Fruit fly (Drosophila melanogaster) whole organism, adult: ENCODE results near the gene Sdhaf3.

Experiments used
- CG11617 ChIP-seq: fragments of 200-800 bp; sonication (Bioruptor generic); optimal IDR thresholded peaks from 2 replicates; lab custom pipeline; 2017; ENCODE audit warnings: mild to moderate bottlenecking, missing biosample characterization, missing genetic modification reagents, missing genetic modification characterization
- CG12768 ChIP-seq: fragments of 200-800 bp; sonication (Bioruptor generic); optimal IDR thresholded peaks from 2 replicates; lab custom pipeline; 2017; ENCODE audit warnings: missing biosample characterization, missing genetic modification characterization, mild to moderate bottlenecking, moderate library complexity, missing genetic modification reagents
- CG14711 ChIP-seq: fragments of 200-800 bp; sonication (Bioruptor generic); optimal IDR thresholded peaks from 2 replicates; lab custom pipeline; 2018; ENCODE audit warnings: missing biosample characterization, mild to moderate bottlenecking, missing genetic modification characterization, moderate library complexity
- CG1620 ChIP-seq: fragments of 200-800 bp; sonication (Bioruptor generic); optimal IDR thresholded peaks from 2 replicates; lab custom pipeline; 2016; ENCODE audit warnings: missing biosample characterization, missing genetic modification characterization
- CG33017 ChIP-seq: fragments of 200-800 bp; sonication (Bioruptor generic); optimal IDR thresholded peaks from 2 replicates; lab custom pipeline; 2018; ENCODE audit warnings: missing biosample characterization, mild to moderate bottlenecking, missing genetic modification characterization, moderate library complexity
- CG5204 ChIP-seq: fragments of 200-800 bp; sonication (Bioruptor generic); optimal IDR thresholded peaks from 2 replicates; lab custom pipeline; 2016; ENCODE audit warnings: missing biosample characterization, missing genetic modification characterization
- CG7045 ChIP-seq: fragments of 200-800 bp; sonication (Bioruptor generic); optimal IDR thresholded peaks from 2 replicates; lab custom pipeline; 2017; ENCODE audit warnings: missing biosample characterization, mild to moderate bottlenecking, missing genetic modification characterization
- CG7101 ChIP-seq: fragments of 200-800 bp; sonication (Bioruptor generic); optimal IDR thresholded peaks from 2 replicates; lab custom pipeline; 2018; ENCODE audit warnings: missing biosample characterization, mild to moderate bottlenecking, missing genetic modification characterization, moderate library complexity
- Clk ChIP-seq: fragments of 200-800 bp; sonication (Bioruptor generic); optimal IDR thresholded peaks from 2 replicates; lab custom pipeline; 2017; ENCODE audit warnings: missing biosample characterization, missing genetic modification characterization
- Crg-1 ChIP-seq: fragments of 200-800 bp; sonication (Bioruptor generic); optimal IDR thresholded peaks from 2 replicates; lab custom pipeline; 2016; ENCODE audit warnings: missing biosample characterization, missing genetic modification characterization
- Hr96 ChIP-seq: fragments of 200-800 bp; sonication (Bioruptor generic); optimal IDR thresholded peaks from 2 replicates; lab custom pipeline; 2016; ENCODE audit warnings: missing biosample characterization, missing genetic modification characterization
- Mnt ChIP-seq: fragments of 200-800 bp; sonication (Bioruptor generic); optimal IDR thresholded peaks from 2 replicates; lab custom pipeline; 2016; ENCODE audit warnings: missing biosample characterization, mild to moderate bottlenecking, missing genetic modification characterization
- bab1 ChIP-seq: fragments of 200-800 bp; sonication (Bioruptor generic); optimal IDR thresholded peaks from 3 replicates; lab custom pipeline; 2019; ENCODE audit warnings: missing biosample characterization, mild to moderate bottlenecking, missing genetic modification characterization, moderate library complexity
- cic ChIP-seq: fragments of 200-800 bp; sonication (Bioruptor generic); optimal IDR thresholded peaks from 2 replicates; lab custom pipeline; 2017; ENCODE audit warnings: missing biosample characterization, mild to moderate bottlenecking, missing genetic modification characterization, moderate library complexity
- cnc ChIP-seq, 2 experiments: fragments of >200 bp; optimal IDR thresholded peaks; 2 replicates each; lab custom pipeline; 2017
- kay ChIP-seq: fragments of 200-800 bp; sonication (Bioruptor generic); peaks from one replicate; lab custom pipeline; 2016; ENCODE audit warnings: missing biosample characterization, missing genetic modification characterization, borderline replicate concordance
- ovo ChIP-seq: fragments of 200-800 bp; sonication (Bioruptor generic); optimal IDR thresholded peaks from 2 replicates; lab custom pipeline; 2016; ENCODE audit warnings: missing biosample characterization, missing genetic modification characterization
- pad ChIP-seq: fragments of 200-800 bp; sonication (Bioruptor generic); optimal IDR thresholded peaks from 3 replicates; lab custom pipeline; 2017; ENCODE audit warnings: missing biosample characterization, missing genetic modification characterization, mild to moderate bottlenecking, moderate library complexity, missing genetic modification reagents
- tj ChIP-seq: fragments of 200-800 bp; sonication (Bioruptor generic); optimal IDR thresholded peaks from 3 replicates; lab custom pipeline; 2017; ENCODE audit warnings: missing biosample characterization, mild to moderate bottlenecking, missing genetic modification characterization, moderate library complexity
- toe ChIP-seq: fragments of 200-800 bp; sonication (Bioruptor generic); optimal IDR thresholded peaks from 2 replicates; lab custom pipeline; 2016; ENCODE audit warnings: missing biosample characterization, missing genetic modification characterization

Gene Sdhaf3

DNA sequence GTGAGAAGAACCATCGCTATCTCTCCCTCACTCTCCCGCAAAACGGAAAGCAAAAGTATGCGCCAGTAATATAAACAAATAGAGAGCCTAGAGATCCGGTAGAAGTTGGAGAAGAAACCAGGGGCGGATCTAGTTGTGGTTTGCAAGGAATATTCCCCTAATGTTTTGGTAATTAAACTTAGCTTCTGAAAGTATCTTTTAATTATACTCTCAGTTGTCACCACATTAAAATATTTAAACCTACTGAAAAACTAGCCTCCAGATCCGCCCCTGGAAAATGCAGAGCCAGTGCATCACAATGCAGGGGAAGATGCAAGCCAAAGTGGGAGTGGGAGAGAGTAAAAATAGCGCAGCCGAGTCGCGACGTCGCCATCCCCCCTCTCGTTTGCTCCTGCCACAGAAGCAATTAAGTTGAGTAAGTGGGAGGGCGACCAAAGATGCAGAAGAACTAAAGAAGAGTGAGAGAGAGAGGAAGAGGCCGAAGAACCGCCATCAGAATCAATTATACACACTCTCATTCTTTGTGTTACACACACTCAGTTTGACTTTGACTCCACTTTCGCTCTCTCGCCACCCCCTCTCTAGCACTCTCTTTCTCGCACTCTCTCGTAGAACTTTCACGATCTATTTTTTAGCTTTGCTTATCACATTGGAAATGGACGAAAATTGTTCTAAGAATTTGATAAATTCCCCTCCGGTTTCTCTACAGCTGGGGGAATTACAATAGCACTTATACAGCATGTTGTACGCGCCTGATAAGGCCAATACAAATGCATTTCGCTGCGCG, 32.9 kb downstream of the Sdhaf3 start:
- TF ChIP-seq kay (GFP tag; lab: Kevin White, UChicago): peak; percentile 95
- peak; percentile 74 for TF ChIP-seq Mnt (GFP tag; lab: Kevin White, UChicago)
- peak; percentile 91 for TF ChIP-seq Clk (GFP tag; lab: Kevin White, UChicago)
- peak; percentile 92 for TF ChIP-seq CG5204 (GFP tag; lab: Kevin White, UChicago)
- TF ChIP-seq Hr96 (GFP tag; lab: Kevin White, UChicago): peak; percentile 88
- TF ChIP-seq bab1 (GFP tag; lab: Kevin White, UChicago): peak; percentile 94
- TF ChIP-seq pad (GFP tag; lab: Kevin White, UChicago): peak; percentile 98
- TF ChIP-seq CG33017: peak; percentile 96
- TF ChIP-seq cic: peak; percentile 66
- TF ChIP-seq cnc (optimal IDR thresholded peaks at IDR 0.05; lab: Kevin White, UChicago): no peak
- TF ChIP-seq tj (GFP tag; lab: Kevin White, UChicago): no peak
- TF ChIP-seq CG11617 (GFP tag; lab: Kevin White, UChicago): peak; percentile 83
- peak; percentile 92 for TF ChIP-seq CG1620 (GFP tag; lab: Kevin White, UChicago)
- peak; percentile 86 for TF ChIP-seq Crg-1
- TF ChIP-seq CG7045: peak; percentile 92
- peak; percentile 93 for TF ChIP-seq CG14711 (tag; lab: Kevin White, UChicago)
- peak; percentile 97 for TF ChIP-seq CG7101 (tag; lab: Kevin White, UChicago)
- peak; percentile 90 for TF ChIP-seq toe (GFP tag; lab: Kevin White, UChicago)
- TF ChIP-seq CG12768: peak; percentile 90
- TF ChIP-seq ovo (GFP tag; lab: Kevin White, UChicago): peak; percentile 41

DNA sequence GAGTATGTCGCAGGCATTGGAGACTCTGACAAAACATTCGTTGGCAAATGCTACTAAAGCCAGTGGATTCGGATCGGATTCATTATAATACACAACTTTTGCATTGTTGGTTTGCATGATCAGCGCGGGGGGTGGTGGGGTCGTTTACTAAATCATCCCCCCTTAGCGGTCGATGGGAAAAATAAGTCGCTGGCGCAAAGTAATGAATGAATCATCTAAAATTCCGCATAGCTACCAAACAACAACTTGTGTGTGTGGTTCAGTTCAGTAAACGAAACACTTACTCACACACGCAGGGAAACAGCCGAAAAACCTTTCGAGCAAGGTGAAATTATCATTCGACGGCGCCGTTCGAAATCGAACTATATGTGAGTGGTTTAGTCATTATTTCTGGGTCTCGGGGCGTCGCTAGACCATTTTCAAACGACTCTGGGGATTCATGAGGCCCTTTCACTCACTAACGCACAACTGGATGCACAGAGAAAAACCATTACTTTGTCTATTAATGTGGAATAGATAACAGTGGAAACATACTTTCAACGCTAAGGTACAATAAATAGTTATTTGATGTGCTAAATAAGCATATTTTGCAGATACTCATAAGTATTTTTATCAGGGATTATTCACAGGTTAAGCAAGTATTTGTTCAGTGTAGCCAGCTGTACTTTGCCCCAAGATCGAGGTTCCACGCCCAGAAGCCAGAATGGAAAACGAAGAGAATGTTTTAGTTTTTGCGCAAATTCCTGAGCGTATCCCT, 33.7 kb downstream of the Sdhaf3 start:
- TF ChIP-seq CG5204 (GFP tag; lab: Kevin White, UChicago) (peak; percentile 31), Mnt (GFP tag; lab: Kevin White, UChicago) (no peak), CG11617 (GFP tag; lab: Kevin White, UChicago) (peak; percentile 73), CG12768 (peak; percentile 74), CG14711 (tag; lab: Kevin White, UChicago) (no peak), tj (GFP tag; lab: Kevin White, UChicago) (peak; percentile 41), CG7101 (tag; lab: Kevin White, UChicago) (no peak), CG1620 (GFP tag; lab: Kevin White, UChicago) (no peak), toe (GFP tag; lab: Kevin White, UChicago) (peak; percentile 33), Hr96 (GFP tag; lab: Kevin White, UChicago) (no peak), cic (no peak), bab1 (GFP tag; lab: Kevin White, UChicago) (no peak), CG7045 (no peak), ovo (GFP tag; lab: Kevin White, UChicago) (no peak), CG33017 (peak; percentile 68), Clk (GFP tag; lab: Kevin White, UChicago) (no peak), pad (GFP tag; lab: Kevin White, UChicago) (no peak), cnc (optimal IDR thresholded peaks at IDR 0.05; lab: Kevin White, UChicago) (no peak), Crg-1 (no peak), kay (GFP tag; lab: Kevin White, UChicago) (peak; percentile 94)

DNA sequence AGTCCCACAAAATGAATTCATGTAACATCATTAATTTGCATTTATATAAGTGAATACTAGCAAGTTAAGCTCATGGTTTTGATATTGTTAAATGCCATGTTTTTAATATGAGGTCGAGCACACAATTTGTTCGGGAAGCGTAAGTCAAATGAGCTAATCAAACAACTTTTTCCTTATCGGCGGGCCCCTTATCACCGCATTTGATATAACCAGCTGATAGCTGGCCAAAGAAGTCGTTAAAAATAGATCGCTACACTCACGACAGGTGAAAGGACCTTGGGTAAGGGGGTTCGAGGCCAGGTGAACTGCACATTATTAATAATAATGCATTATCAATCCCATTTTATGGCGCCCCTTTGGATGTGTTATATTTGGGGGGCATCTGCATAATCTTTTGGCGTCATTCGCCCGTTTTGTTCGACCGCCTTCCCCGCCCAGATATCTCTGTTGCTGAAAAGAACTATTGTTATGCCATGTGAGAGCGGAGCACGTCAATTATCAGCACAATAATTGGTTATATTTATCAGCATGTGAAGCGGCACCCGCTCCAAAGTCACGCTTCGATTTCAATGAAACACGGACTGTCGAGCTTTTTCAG, 34.7 kb downstream of the Sdhaf3 start:
- TF ChIP-seq CG1620 (GFP tag; lab: Kevin White, UChicago) (no peak), CG11617 (GFP tag; lab: Kevin White, UChicago) (no peak), Clk (GFP tag; lab: Kevin White, UChicago) (no peak), CG5204 (GFP tag; lab: Kevin White, UChicago) (no peak), cic (peak; percentile 7), CG7045 (no peak), pad (GFP tag; lab: Kevin White, UChicago) (no peak), CG14711 (tag; lab: Kevin White, UChicago) (no peak), toe (GFP tag; lab: Kevin White, UChicago) (no peak), Hr96 (GFP tag; lab: Kevin White, UChicago) (no peak), kay (GFP tag; lab: Kevin White, UChicago) (peak; percentile 69), bab1 (GFP tag; lab: Kevin White, UChicago) (no peak), CG7101 (tag; lab: Kevin White, UChicago) (no peak), CG33017 (no peak), cnc (optimal IDR thresholded peaks at IDR 0.05; lab: Kevin White, UChicago) (no peak), ovo (GFP tag; lab: Kevin White, UChicago) (no peak)

DNA sequence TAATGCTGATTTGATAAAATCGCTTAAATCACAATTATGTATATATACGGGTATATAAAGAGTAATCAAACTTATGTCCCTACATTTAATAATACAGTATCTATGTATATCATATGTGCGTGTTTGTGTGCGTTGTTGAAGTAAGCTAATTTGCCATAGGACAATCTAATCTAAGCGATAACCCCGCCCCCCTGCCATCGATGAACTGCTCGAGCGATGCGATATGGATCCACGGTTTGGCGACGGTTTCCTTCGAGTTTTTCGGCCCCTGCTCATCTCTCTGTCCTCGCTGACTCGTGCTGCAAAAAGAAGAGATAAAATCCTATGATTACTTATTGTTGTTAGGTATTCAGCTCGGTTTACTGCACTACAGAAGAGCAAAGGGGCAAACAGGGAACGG, 35.4 kb downstream of the Sdhaf3 start:
- no peak for TF ChIP-seq cnc (optimal IDR thresholded peaks at IDR 0.05; lab: Kevin White, UChicago)
- TF ChIP-seq CG5204 (GFP tag; lab: Kevin White, UChicago): no peak
- TF ChIP-seq pad (GFP tag; lab: Kevin White, UChicago): no peak
- TF ChIP-seq Hr96 (GFP tag; lab: Kevin White, UChicago): no peak
- no peak for TF ChIP-seq CG7045

DNA sequence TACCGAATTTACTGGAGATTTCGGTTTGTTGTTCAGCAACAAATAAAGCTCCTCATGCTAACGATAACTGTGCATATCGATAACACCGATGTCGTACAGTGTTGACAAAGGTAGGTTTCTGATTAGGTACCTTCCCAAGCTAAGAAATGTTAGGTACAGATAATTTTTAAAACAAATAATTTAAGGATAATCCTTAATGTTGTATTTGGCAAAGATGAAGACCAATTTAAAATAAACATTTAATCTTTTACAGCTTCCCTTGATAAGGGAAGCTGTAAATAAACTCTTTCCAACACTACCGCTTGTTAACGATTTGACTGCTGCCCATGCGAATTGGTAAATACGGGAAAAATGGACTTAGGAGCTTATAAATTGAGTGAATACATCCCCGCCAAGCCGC, 39.3 kb downstream of the Sdhaf3 start, which contains the start of the genes Ttc1 and CG14882:
Ttc1 (minus strand) TSS at position 71 of the 400 bp plus-strand sequence.
CG14882 (plus strand) TSS at position 271 of the 400 bp plus-strand sequence.
- TF ChIP-seq CG33017 (peak; percentile 89), Mnt (GFP tag; lab: Kevin White, UChicago) (peak; percentile 88), pad (GFP tag; lab: Kevin White, UChicago) (peak; percentile 73), kay (GFP tag; lab: Kevin White, UChicago) (no peak), cic (peak; percentile 39), Clk (GFP tag; lab: Kevin White, UChicago) (peak; percentile 66), CG14711 (tag; lab: Kevin White, UChicago) (peak; percentile 79), Crg-1 (peak; percentile 89), bab1 (GFP tag; lab: Kevin White, UChicago) (peak; percentile 88), cnc (optimal IDR thresholded peaks at IDR 0.05; lab: Kevin White, UChicago) (no peak), CG7045 (peak; percentile 82), CG5204 (GFP tag; lab: Kevin White, UChicago) (no peak), CG7101 (tag; lab: Kevin White, UChicago) (peak; percentile 91), tj (GFP tag; lab: Kevin White, UChicago) (peak; percentile 45), CG11617 (GFP tag; lab: Kevin White, UChicago) (peak; percentile 87), Hr96 (GFP tag; lab: Kevin White, UChicago) (no peak), CG1620 (GFP tag; lab: Kevin White, UChicago) (peak; percentile 79), CG12768 (peak; percentile 87), ovo (GFP tag; lab: Kevin White, UChicago) (peak; percentile 25), toe (GFP tag; lab: Kevin White, UChicago) (peak; percentile 81)
